Fruit fly (Drosophila melanogaster): ENCODE results near the gene CG43354.

The CG43354 gene

dm6 chr2L:18348626-18349025 is 39.4 kb upstream of the CG43354 start (continued):
- peak; percentile 48 for TF ChIP-seq OdsH (GFP tag; optimal IDR thresholded peaks at IDR 0.05)
- TF ChIP-seq spab (GFP tag; optimal IDR thresholded peaks at IDR 0.05), result no peak
- peak; percentile 29 for TF ChIP-seq CG11762 (GFP tag; optimal IDR thresholded peaks at IDR 0.05; ENCODE audit: insufficient read depth)
- TF ChIP-seq dsx (GFP tag; optimal IDR thresholded peaks at IDR 0.05; ENCODE audit: poor library complexity, severe bottlenecking), result no peak
- no peak for TF ChIP-seq Sox15 (GFP tag; optimal IDR thresholded peaks at IDR 0.05)
- TF ChIP-seq ss (GFP tag; optimal IDR thresholded peaks at IDR 0.05), result no peak
- peak; percentile 54 for TF ChIP-seq acj6 (GFP tag; optimal IDR thresholded peaks at IDR 0.05)
- peak; percentile 63 for TF ChIP-seq Sox14 (GFP tag; optimal IDR thresholded peaks at IDR 0.05)
- TF ChIP-seq CG6854 (GFP tag; optimal IDR thresholded peaks at IDR 0.05), result no peak
- no peak for TF ChIP-seq Hr39 (GFP tag; optimal IDR thresholded peaks at IDR 0.05)
- peak; percentile 16 for TF ChIP-seq pdm3 (GFP tag; optimal IDR thresholded peaks at IDR 0.05)
- TF ChIP-seq Blimp-1 (GFP tag; optimal IDR thresholded peaks at IDR 0.05), result no peak
- peak; percentile 76 for TF ChIP-seq CG15336 (GFP tag; IDR thresholded peaks at IDR 0.05)
- peak; percentile 66 for TF ChIP-seq CG10631 (GFP tag; optimal IDR thresholded peaks at IDR 0.05)
- TF ChIP-seq achi (GFP tag; optimal IDR thresholded peaks at IDR 0.05), result peak; percentile 66
- TF ChIP-seq CG6808 (GFP tag; optimal IDR thresholded peaks at IDR 0.05), result no peak
- TF ChIP-seq CG6276 (GFP tag; optimal IDR thresholded peaks at IDR 0.05), result peak; percentile 69
- TF ChIP-seq esn (GFP tag; optimal IDR thresholded peaks at IDR 0.05), result no peak
- TF ChIP-seq CG1621 (tag; optimal IDR thresholded peaks at IDR 0.05), result no peak
- no peak for TF ChIP-seq Met (GFP tag; optimal IDR thresholded peaks at IDR 0.05)
- peak; percentile 0 for TF ChIP-seq CG16779 (tag; optimal IDR thresholded peaks at IDR 0.05)
- TF ChIP-seq Eip93F (GFP tag; optimal IDR thresholded peaks at IDR 0.05), result no peak
- TF ChIP-seq CG32006 (GFP tag; optimal IDR thresholded peaks at IDR 0.05), result peak; percentile 81

dm6 chr2L:18347950-18348349 is 38.7 kb upstream of the CG43354 start:
- TF ChIP-seq pdm3 (GFP tag; optimal IDR thresholded peaks at IDR 0.05) (no peak), CG8632 (GFP tag; optimal IDR thresholded peaks at IDR 0.05) (no peak), CG31627 (GFP tag; optimal IDR thresholded peaks at IDR 0.05) (no peak), lz (GFP tag; optimal IDR thresholded peaks at IDR 0.05) (no peak), CG3919 (GFP tag; optimal IDR thresholded peaks at IDR 0.05) (no peak), CG6808 (GFP tag; optimal IDR thresholded peaks at IDR 0.05) (no peak), dac (GFP tag; optimal IDR thresholded peaks at IDR 0.05) (no peak), CG16779 (tag; optimal IDR thresholded peaks at IDR 0.05) (no peak), achi (GFP tag; optimal IDR thresholded peaks at IDR 0.05) (no peak), vri (GFP tag; optimal IDR thresholded peaks at IDR 0.05) (no peak), Ets21C (GFP tag; optimal IDR thresholded peaks at IDR 0.05) (no peak), CG6163 (GFP tag; IDR thresholded peaks at IDR 0.05) (no peak), Hr38 (GFP tag; optimal IDR thresholded peaks at IDR 0.05) (no peak), Hr39 (GFP tag; optimal IDR thresholded peaks at IDR 0.05) (no peak), net (GFP tag; optimal IDR thresholded peaks at IDR 0.05) (no peak), CG34406 (GFP tag; optimal IDR thresholded peaks at IDR 0.05) (no peak), salr (GFP tag; optimal IDR thresholded peaks at IDR 0.05) (no peak), spab (GFP tag; optimal IDR thresholded peaks at IDR 0.05) (no peak)

- TF ChIP-seq lz (GFP tag; optimal IDR thresholded peaks at IDR 0.05) (peak; percentile 41), fd59A (GFP tag; optimal IDR thresholded peaks at IDR 0.05) (peak; percentile 66), dsx (GFP tag; optimal IDR thresholded peaks at IDR 0.05; ENCODE audit: poor library complexity, severe bottlenecking) (peak; percentile 54), fkh (GFP tag; optimal IDR thresholded peaks at IDR 0.05) (no peak), svp (GFP tag) (peak; percentile 77), CG4318 (GFP tag; optimal IDR thresholded peaks at IDR 0.05) (peak; percentile 84), CG6808 (GFP tag; optimal IDR thresholded peaks at IDR 0.05) (peak; percentile 71), topi (GFP tag; optimal IDR thresholded peaks at IDR 0.05) (peak; percentile 49), Gug (GFP tag; IDR thresholded peaks at IDR 0.05) (peak; percentile 66), Eip75B (GFP tag; optimal IDR thresholded peaks at IDR 0.05) (peak; percentile 62), CG6163 (GFP tag; IDR thresholded peaks at IDR 0.05) (peak; percentile 73), CG34406 (GFP tag; optimal IDR thresholded peaks at IDR 0.05) (peak; percentile 54), CG9139 (GFP tag; optimal IDR thresholded peaks at IDR 0.05) (peak; percentile 27), CG1621 (tag; optimal IDR thresholded peaks at IDR 0.05) (peak; percentile 46), acj6 (GFP tag; optimal IDR thresholded peaks at IDR 0.05) (peak; percentile 80), CG16779 (tag; optimal IDR thresholded peaks at IDR 0.05) (peak; percentile 31), Sox15 (GFP tag; optimal IDR thresholded peaks at IDR 0.05) (peak; percentile 37), CG15336 (GFP tag; IDR thresholded peaks at IDR 0.05) (peak; percentile 88), spab (GFP tag; optimal IDR thresholded peaks at IDR 0.05) (peak; percentile 62), Sox14 (GFP tag; optimal IDR thresholded peaks at IDR 0.05) (peak; percentile 66), CG10631 (GFP tag; optimal IDR thresholded peaks at IDR 0.05) (peak; percentile 72), CG7368 (GFP tag; optimal IDR thresholded peaks at IDR 0.05) (peak; percentile 54), Blimp-1 (GFP tag; optimal IDR thresholded peaks at IDR 0.05) (no peak), CG6854 (GFP tag; optimal IDR thresholded peaks at IDR 0.05) (no peak), CG10669 (GFP tag; optimal IDR thresholded peaks at IDR 0.05) (peak; percentile 73), fd85E (GFP tag; optimal IDR thresholded peaks at IDR 0.05) (peak; percentile 12)
Observed at dm6 chr2L:18345194-18345593, 35.9 kb upstream of the CG43354 start.

Measured in whole organism, prepupa.